Fruit fly (Drosophila melanogaster) whole organism, prepupa: Measurements from ENCODE around the gene Calr.

Experiments
- Blimp-1 ChIP-seq: fragments of 200-800 bp; sonication (Bioruptor generic); optimal IDR thresholded peaks from 3 replicates; lab custom pipeline; 2017; ENCODE audit warnings: missing biosample characterization, missing genetic modification characterization, mild to moderate bottlenecking, moderate library complexity, missing genetic modification reagents
- CG11294 ChIP-seq: fragments of 200-800 bp; sonication (Bioruptor generic); IDR thresholded peaks from 2 replicates; pipeline ENCODE4 v1.3.6; 2022; ENCODE audit warnings: missing biosample characterization, missing genetic modification characterization
- CG6808 ChIP-seq: fragments of 200-800 bp; sonication (Bioruptor generic); optimal IDR thresholded peaks from 3 replicates; lab custom pipeline; 2017; ENCODE audit warnings: missing biosample characterization, missing genetic modification characterization, mild to moderate bottlenecking, moderate library complexity, missing genetic modification reagents
- CG6854 ChIP-seq: fragments of 200-800 bp; sonication (Bioruptor generic); optimal IDR thresholded peaks from 2 replicates; lab custom pipeline; 2017; ENCODE audit warnings: missing biosample characterization, mild to moderate bottlenecking, missing genetic modification characterization
- CG8119 ChIP-seq: fragments of 200-800 bp; sonication (Bioruptor generic); IDR thresholded peaks from 3 replicates; pipeline ENCODE4 v1.3.6; 2022; ENCODE audit warnings: missing biosample characterization, missing genetic modification characterization
- CG8632 ChIP-seq: fragments of 200-800 bp; sonication (Bioruptor generic); optimal IDR thresholded peaks from 3 replicates; lab custom pipeline; 2016; ENCODE audit warnings: missing biosample characterization, missing genetic modification characterization
- Eip75B ChIP-seq: fragments of 200-800 bp; sonication (Bioruptor generic); optimal IDR thresholded peaks from 3 replicates; lab custom pipeline; 2016; ENCODE audit warnings: missing biosample characterization, missing genetic modification characterization
- Gug ChIP-seq: fragments of 200-800 bp; sonication (Bioruptor generic); IDR thresholded peaks from 2 replicates; pipeline ENCODE4 v1.3.6; 2022; ENCODE audit warnings: missing biosample characterization, missing genetic modification characterization
- OdsH ChIP-seq: fragments of 200-800 bp; sonication (Bioruptor generic); optimal IDR thresholded peaks from 3 replicates; lab custom pipeline; 2016; ENCODE audit warnings: missing biosample characterization, missing genetic modification characterization
- Sox14 ChIP-seq: fragments of 200-800 bp; sonication (Bioruptor generic); optimal IDR thresholded peaks from 3 replicates; lab custom pipeline; 2016; ENCODE audit warnings: missing biosample characterization, missing genetic modification characterization
- net ChIP-seq: fragments of 200-800 bp; sonication (Bioruptor generic); optimal IDR thresholded peaks from 3 replicates; lab custom pipeline; 2016; ENCODE audit warnings: missing biosample characterization, missing genetic modification characterization
- topi ChIP-seq: fragments of 200-800 bp; sonication (Bioruptor generic); optimal IDR thresholded peaks from 3 replicates; lab custom pipeline; 2016; ENCODE audit warnings: missing biosample characterization, missing genetic modification characterization

DNA sequence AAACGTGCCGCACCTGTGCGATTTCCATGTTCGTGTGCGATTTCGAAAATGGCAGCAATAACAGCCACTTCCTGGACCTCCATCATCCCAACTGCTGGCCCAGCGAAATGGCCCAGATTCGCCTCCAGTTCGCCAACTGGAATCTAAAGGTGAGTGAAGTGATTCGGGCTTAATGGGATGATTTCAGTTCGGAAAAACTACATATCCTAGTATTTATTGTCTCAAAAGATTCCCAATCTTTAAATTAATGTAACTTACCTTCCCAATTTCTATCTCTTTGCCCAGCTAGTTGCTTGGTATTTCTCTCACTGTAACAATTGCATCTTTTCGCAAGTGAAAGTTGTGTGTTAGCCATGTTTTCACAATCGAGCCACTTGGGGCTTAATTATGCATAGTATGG is 48.7 kb downstream of the Calr start:
- TF ChIP-seq CG8632 (no peak), Gug (GFP tag; lab: Robert Waterston, UW) (no peak), CG6854 (GFP tag; lab: Kevin White, UChicago) (no peak), Blimp-1 (no peak), CG8119 (GFP tag; lab: Robert Waterston, UW) (0 out of 3 replicates have a peak, but pooled peaks have one; percentile 43), net (GFP tag; lab: Kevin White, UChicago) (no peak), CG11294 (GFP tag; lab: Robert Waterston, UW) (no peak), topi (GFP tag; lab: Kevin White, UChicago) (no peak), Sox14 (GFP tag; lab: Kevin White, UChicago) (no peak), Eip75B (no peak), CG6808 (GFP tag; lab: Kevin White, UChicago) (no peak), OdsH (GFP tag; lab: Kevin White, UChicago) (no peak)
